Worm (Caenorhabditis elegans): ENCODE measurements around the gene T13C2.7.

T13C2.7 gene

ce11 chrII:6829108-6829507 lies 49.9 kb downstream of the T13C2.7 start (continued):
- peak; percentile 58 for TF ChIP-seq nhr-6 (tag; optimal IDR thresholded peaks at IDR 0.05)
- no peak for TF ChIP-seq ceh-44 (GFP tag; IDR thresholded peaks at IDR 0.05)
- no peak for TF ChIP-seq ZK546.5 (tag; optimal IDR thresholded peaks at IDR 0.05)
- TF ChIP-seq nhr-25 (tag; optimal IDR thresholded peaks at IDR 0.05; ENCODE audit: borderline replicate concordance, insufficient read depth): peak; percentile 28
- TF ChIP-seq unc-39 (tag; optimal IDR thresholded peaks at IDR 0.05): no peak
- no peak for TF ChIP-seq daf-16 (GFP tag; optimal IDR thresholded peaks at IDR 0.05)
- TF ChIP-seq daf-16 (tag; optimal IDR thresholded peaks at IDR 0.05): peak; percentile 36
- no peak for TF ChIP-seq Y48G9A.11 (GFP tag; IDR thresholded peaks at IDR 0.05)
- TF ChIP-seq unc-130 (GFP tag; optimal IDR thresholded peaks at IDR 0.05): no peak
- TF ChIP-seq mes-2 (tag; optimal IDR thresholded peaks at IDR 0.05; ENCODE audit: poor library complexity, severe bottlenecking): peak; percentile 10
- peak; percentile 31 for TF ChIP-seq mep-1 (tag; optimal IDR thresholded peaks at IDR 0.05)
- TF ChIP-seq Y105C5A.15 (GFP tag; IDR thresholded peaks at IDR 0.05): no peak
- no peak for TF ChIP-seq D1046.2 (GFP tag; IDR thresholded peaks at IDR 0.05)
- TF ChIP-seq ces-1 (GFP tag; optimal IDR thresholded peaks at IDR 0.05): no peak
- peak; percentile 0 for TF ChIP-seq nhr-10 (tag; optimal IDR thresholded peaks at IDR 0.05)

DNA sequence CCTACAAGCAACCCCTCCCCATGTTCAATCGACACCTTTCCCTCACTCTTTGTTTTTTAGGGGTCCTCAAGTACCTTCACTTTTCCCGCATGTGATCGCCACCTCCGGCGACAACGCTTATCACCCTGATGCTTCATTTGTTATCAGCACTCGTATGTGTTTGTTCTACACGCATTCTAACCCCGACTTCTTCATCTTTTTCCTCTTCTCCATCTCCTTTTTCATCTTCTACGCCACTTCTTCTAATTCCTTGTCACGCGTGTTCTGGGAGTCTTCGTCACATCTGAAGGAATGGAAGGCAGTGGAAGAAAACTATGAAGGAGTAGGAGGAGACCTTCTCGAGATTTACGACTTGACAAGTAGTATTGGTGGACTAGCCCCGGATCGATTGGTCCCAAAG lies 50.8 kb downstream of the T13C2.7 start:
- TF ChIP-seq mdl-1 (tag; optimal IDR thresholded peaks at IDR 0.05): peak in 1 of 2 experiments; percentile 32
- peak; percentile 6 for TF ChIP-seq mep-1 (tag; optimal IDR thresholded peaks at IDR 0.05)
- TF ChIP-seq spr-3 (GFP tag; optimal IDR thresholded peaks at IDR 0.05): no peak
- no peak for TF ChIP-seq unc-39 (tag; optimal IDR thresholded peaks at IDR 0.05)
- TF ChIP-seq ceh-20 (GFP tag; IDR thresholded peaks at IDR 0.05): no peak
- peak; percentile 22 for TF ChIP-seq dve-1 (tag; optimal IDR thresholded peaks at IDR 0.05; ENCODE audit: insufficient read depth)
- no peak for TF ChIP-seq attf-4 (tag; optimal IDR thresholded peaks at IDR 0.05)
- TF ChIP-seq nhr-10 (tag; optimal IDR thresholded peaks at IDR 0.05): no peak
- no peak for TF ChIP-seq nhr-48 (tag; optimal IDR thresholded peaks at IDR 0.05)
- no peak for TF ChIP-seq ceh-32 (tag; optimal IDR thresholded peaks at IDR 0.05; ENCODE audit: poor library complexity)
- TF ChIP-seq lin-38 (GFP tag; IDR thresholded peaks at IDR 0.05): no peak
- no peak for TF ChIP-seq ZK337.2 (GFP tag; IDR thresholded peaks at IDR 0.05)
- no peak for TF ChIP-seq ztf-7 (tag; optimal IDR thresholded peaks at IDR 0.05)
- no peak for TF ChIP-seq gei-8 (GFP tag; optimal IDR thresholded peaks at IDR 0.05)
- no peak for TF ChIP-seq T26A8.4 (GFP tag; IDR thresholded peaks at IDR 0.05)
- TF ChIP-seq lsy-2 (tag; optimal IDR thresholded peaks at IDR 0.05): no peak
- TF ChIP-seq D1046.2 (GFP tag; IDR thresholded peaks at IDR 0.05): no peak
- TF ChIP-seq tra-1 (GFP tag; IDR thresholded peaks at IDR 0.05): no peak
- TF ChIP-seq snpc-4 (tag; optimal IDR thresholded peaks at IDR 0.05): no peak
- TF ChIP-seq Y48G9A.11 (GFP tag; IDR thresholded peaks at IDR 0.05): no peak
- TF ChIP-seq daf-8 (GFP tag; IDR thresholded peaks at IDR 0.05): no peak
- no peak for TF ChIP-seq php-3 (GFP tag; IDR thresholded peaks at IDR 0.05)
- TF ChIP-seq nhr-111 (GFP tag; optimal IDR thresholded peaks at IDR 0.05): no peak
- no peak for TF ChIP-seq lin-29 (GFP tag; IDR thresholded peaks at IDR 0.05)
- TF ChIP-seq nhr-25 (tag; optimal IDR thresholded peaks at IDR 0.05; ENCODE audit: borderline replicate concordance, insufficient read depth): no peak
- TF ChIP-seq mxl-3 (GFP tag; optimal IDR thresholded peaks at IDR 0.05): peak; percentile 49
- no peak for TF ChIP-seq nhr-6 (tag; optimal IDR thresholded peaks at IDR 0.05)
- peak; percentile 92 for TF ChIP-seq aha-1 (tag)
- no peak for TF ChIP-seq Y5F2A.4 (GFP tag; optimal IDR thresholded peaks at IDR 0.05)
- TF ChIP-seq dmd-8 (GFP tag; IDR thresholded peaks at IDR 0.05): no peak
- TF ChIP-seq snpc-1.2 (GFP tag; IDR thresholded peaks at IDR 0.05): no peak
- TF ChIP-seq hlh-30 (tag; optimal IDR thresholded peaks at IDR 0.05; ENCODE audit: insufficient read depth): peak; percentile 83
- TF ChIP-seq hif-1 (tag; optimal IDR thresholded peaks at IDR 0.05): no peak
- TF ChIP-seq nhr-77 (tag; optimal IDR thresholded peaks at IDR 0.05): no peak
- TF ChIP-seq lir-3 (tag; optimal IDR thresholded peaks at IDR 0.05): no peak
- TF ChIP-seq T20F7.1 (GFP tag; optimal IDR thresholded peaks at IDR 0.05): no peak
- no peak for TF ChIP-seq ztf-11 (tag; optimal IDR thresholded peaks at IDR 0.05)
- TF ChIP-seq sdz-12 (GFP tag; optimal IDR thresholded peaks at IDR 0.05): no peak
- TF ChIP-seq dmd-9 (GFP tag; IDR thresholded peaks at IDR 0.05): no peak
- TF ChIP-seq lin-15B (tag; optimal IDR thresholded peaks at IDR 0.05): no peak
- no peak for TF ChIP-seq zfp-2 (tag; optimal IDR thresholded peaks at IDR 0.05)
- TF ChIP-seq zip-2 (tag; optimal IDR thresholded peaks at IDR 0.05): no peak

Data from whole organism, L4 larva.